Fruit fly (Drosophila melanogaster) whole organism, prepupa: ENCODE data around the gene CG5026.

Experiments used
- Blimp-1 ChIP-seq: fragments of 200-800 bp; sonication (Bioruptor generic); optimal IDR thresholded peaks from 3 replicates; lab custom pipeline; 2017; ENCODE audit warnings: missing biosample characterization, missing genetic modification characterization, mild to moderate bottlenecking, moderate library complexity, missing genetic modification reagents
- CG10631 ChIP-seq: fragments of 200-800 bp; sonication (Bioruptor generic); optimal IDR thresholded peaks from 2 replicates; lab custom pipeline; 2016; ENCODE audit warnings: missing biosample characterization, missing genetic modification characterization
- CG10669 ChIP-seq: fragments of 200-800 bp; sonication (Bioruptor generic); optimal IDR thresholded peaks from 3 replicates; lab custom pipeline; 2018; ENCODE audit warnings: missing biosample characterization, mild to moderate bottlenecking, missing genetic modification characterization, moderate library complexity
- CG11762 ChIP-seq: fragments of 200-800 bp; sonication (Bioruptor generic); optimal IDR thresholded peaks from 3 replicates; lab custom pipeline; 2016; ENCODE audit warnings: missing biosample characterization, missing genetic modification characterization; ENCODE audit not compliant: insufficient read depth
- CG11902 ChIP-seq: fragments of 200-800 bp; sonication (Bioruptor generic); optimal IDR thresholded peaks from 3 replicates; lab custom pipeline; 2016; ENCODE audit warnings: missing biosample characterization, missing genetic modification characterization
- CG31627 ChIP-seq: fragments of 200-800 bp; sonication (Bioruptor generic); optimal IDR thresholded peaks from 3 replicates; lab custom pipeline; 2016; ENCODE audit warnings: missing biosample characterization, missing genetic modification characterization
- CG34406 ChIP-seq: fragments of 200-800 bp; sonication (Bioruptor generic); optimal IDR thresholded peaks from 3 replicates; lab custom pipeline; 2016; ENCODE audit warnings: missing biosample characterization, missing genetic modification characterization
- CG3919 ChIP-seq: fragments of 200-800 bp; sonication (Bioruptor generic); optimal IDR thresholded peaks from 3 replicates; lab custom pipeline; 2016; ENCODE audit warnings: missing biosample characterization, missing genetic modification characterization
- CG4318 ChIP-seq: fragments of 200-800 bp; sonication (Bioruptor generic); optimal IDR thresholded peaks from 3 replicates; lab custom pipeline; 2017; ENCODE audit warnings: missing biosample characterization, mild to moderate bottlenecking, missing genetic modification characterization
- CG6792 ChIP-seq: fragments of 200-800 bp; sonication (Bioruptor generic); optimal IDR thresholded peaks from 3 replicates; lab custom pipeline; 2016; ENCODE audit warnings: missing biosample characterization, missing genetic modification characterization
- CG6808 ChIP-seq: fragments of 200-800 bp; sonication (Bioruptor generic); optimal IDR thresholded peaks from 3 replicates; lab custom pipeline; 2017; ENCODE audit warnings: missing biosample characterization, missing genetic modification characterization, mild to moderate bottlenecking, moderate library complexity, missing genetic modification reagents
- CG6854 ChIP-seq: fragments of 200-800 bp; sonication (Bioruptor generic); optimal IDR thresholded peaks from 2 replicates; lab custom pipeline; 2017; ENCODE audit warnings: missing biosample characterization, mild to moderate bottlenecking, missing genetic modification characterization
- CG8119 ChIP-seq: fragments of 200-800 bp; sonication (Bioruptor generic); IDR thresholded peaks from 3 replicates; pipeline ENCODE4 v1.3.6; 2022; ENCODE audit warnings: missing biosample characterization, missing genetic modification characterization
- CG9139 ChIP-seq: fragments of 200-800 bp; sonication (Bioruptor generic); optimal IDR thresholded peaks from 3 replicates; lab custom pipeline; 2017; ENCODE audit warnings: missing biosample characterization, mild to moderate bottlenecking, missing genetic modification characterization
- Eip75B ChIP-seq: fragments of 200-800 bp; sonication (Bioruptor generic); optimal IDR thresholded peaks from 3 replicates; lab custom pipeline; 2016; ENCODE audit warnings: missing biosample characterization, missing genetic modification characterization
- Eip78C ChIP-seq: fragments of 200-800 bp; sonication (Bioruptor generic); peaks from one replicate; lab custom pipeline; 2016; ENCODE audit warnings: missing biosample characterization, missing genetic modification characterization
- Eip93F ChIP-seq: fragments of 200-800 bp; sonication (Bioruptor generic); optimal IDR thresholded peaks from 2 replicates; lab custom pipeline; 2016; ENCODE audit warnings: missing biosample characterization, mild to moderate bottlenecking, missing genetic modification characterization
- Gug ChIP-seq: fragments of 200-800 bp; sonication (Bioruptor generic); IDR thresholded peaks from 2 replicates; pipeline ENCODE4 v1.3.6; 2022; ENCODE audit warnings: missing biosample characterization, missing genetic modification characterization
- Hr4 ChIP-seq: fragments of 200-800 bp; sonication (Bioruptor generic); optimal IDR thresholded peaks from 3 replicates; lab custom pipeline; 2016; ENCODE audit warnings: missing biosample characterization, missing genetic modification characterization
- Lpt ChIP-seq: fragments of 200-800 bp; sonication (Bioruptor generic); optimal IDR thresholded peaks from 3 replicates; lab custom pipeline; 2016; ENCODE audit warnings: missing biosample characterization, missing genetic modification characterization
- Met ChIP-seq: fragments of 200-800 bp; sonication (Bioruptor generic); optimal IDR thresholded peaks from 3 replicates; lab custom pipeline; 2016; ENCODE audit warnings: missing biosample characterization, missing genetic modification characterization
- OdsH ChIP-seq: fragments of 200-800 bp; sonication (Bioruptor generic); optimal IDR thresholded peaks from 3 replicates; lab custom pipeline; 2016; ENCODE audit warnings: missing biosample characterization, missing genetic modification characterization
- Sox14 ChIP-seq: fragments of 200-800 bp; sonication (Bioruptor generic); optimal IDR thresholded peaks from 3 replicates; lab custom pipeline; 2016; ENCODE audit warnings: missing biosample characterization, missing genetic modification characterization
- Sox15 ChIP-seq: fragments of 200-800 bp; sonication (Bioruptor generic); optimal IDR thresholded peaks from 3 replicates; lab custom pipeline; 2016; ENCODE audit warnings: missing biosample characterization, missing genetic modification characterization
- achi ChIP-seq: fragments of 200-800 bp; sonication (Bioruptor generic); optimal IDR thresholded peaks from 3 replicates; lab custom pipeline; 2016; ENCODE audit warnings: missing biosample characterization, missing genetic modification characterization
- acj6 ChIP-seq: fragments of 200-800 bp; sonication (Bioruptor generic); optimal IDR thresholded peaks from 3 replicates; lab custom pipeline; 2016; ENCODE audit warnings: missing biosample characterization, missing genetic modification characterization
- cyc ChIP-seq: fragments of 200-800 bp; sonication (Bioruptor generic); optimal IDR thresholded peaks from 3 replicates; lab custom pipeline; 2016; ENCODE audit warnings: missing biosample characterization, missing genetic modification characterization
- dsx ChIP-seq: fragments of 200-800 bp; optimal IDR thresholded peaks from 3 replicates; lab custom pipeline; 2019; ENCODE audit warnings: missing biosample characterization, mild to moderate bottlenecking, missing genetic modification characterization, moderate library complexity; ENCODE audit not compliant: poor library complexity, severe bottlenecking
- eg ChIP-seq: fragments of 200-800 bp; sonication (Bioruptor generic); IDR thresholded peaks from 3 replicates; pipeline ENCODE4 v1.3.6; 2022; ENCODE audit warnings: missing biosample characterization, missing genetic modification characterization
- esn ChIP-seq: fragments of 200-800 bp; sonication (Bioruptor generic); optimal IDR thresholded peaks from 2 replicates; lab custom pipeline; 2016; ENCODE audit warnings: missing biosample characterization, mild to moderate bottlenecking, missing genetic modification characterization, moderate library complexity
- fd85E ChIP-seq: fragments of 200-800 bp; sonication (Bioruptor generic); optimal IDR thresholded peaks from 3 replicates; lab custom pipeline; 2016; ENCODE audit warnings: missing biosample characterization, missing genetic modification characterization
- net ChIP-seq: fragments of 200-800 bp; sonication (Bioruptor generic); optimal IDR thresholded peaks from 3 replicates; lab custom pipeline; 2016; ENCODE audit warnings: missing biosample characterization, missing genetic modification characterization
- ss ChIP-seq, 2 experiments: fragments of 200-800 bp; sonication (Bioruptor generic); optimal IDR thresholded peaks; 2 replicates in 1 of 2; 3 replicates in 1 of 2; lab custom pipeline; 2017 to 2018; ENCODE audit warnings: mild to moderate bottlenecking in 2 of 2, missing biosample characterization in 2 of 2, missing genetic modification characterization in 2 of 2, moderate library complexity in 1 of 2
- svp ChIP-seq: fragments of 200-800 bp; sonication (Bioruptor generic); peaks from one replicate; lab custom pipeline; 2016; ENCODE audit warnings: missing biosample characterization, missing genetic modification characterization
- vri ChIP-seq: fragments of 200-800 bp; sonication (Bioruptor generic); optimal IDR thresholded peaks from 3 replicates; lab custom pipeline; 2016; ENCODE audit warnings: missing biosample characterization, mild to moderate bottlenecking, missing genetic modification characterization

CG5026 gene

DNA sequence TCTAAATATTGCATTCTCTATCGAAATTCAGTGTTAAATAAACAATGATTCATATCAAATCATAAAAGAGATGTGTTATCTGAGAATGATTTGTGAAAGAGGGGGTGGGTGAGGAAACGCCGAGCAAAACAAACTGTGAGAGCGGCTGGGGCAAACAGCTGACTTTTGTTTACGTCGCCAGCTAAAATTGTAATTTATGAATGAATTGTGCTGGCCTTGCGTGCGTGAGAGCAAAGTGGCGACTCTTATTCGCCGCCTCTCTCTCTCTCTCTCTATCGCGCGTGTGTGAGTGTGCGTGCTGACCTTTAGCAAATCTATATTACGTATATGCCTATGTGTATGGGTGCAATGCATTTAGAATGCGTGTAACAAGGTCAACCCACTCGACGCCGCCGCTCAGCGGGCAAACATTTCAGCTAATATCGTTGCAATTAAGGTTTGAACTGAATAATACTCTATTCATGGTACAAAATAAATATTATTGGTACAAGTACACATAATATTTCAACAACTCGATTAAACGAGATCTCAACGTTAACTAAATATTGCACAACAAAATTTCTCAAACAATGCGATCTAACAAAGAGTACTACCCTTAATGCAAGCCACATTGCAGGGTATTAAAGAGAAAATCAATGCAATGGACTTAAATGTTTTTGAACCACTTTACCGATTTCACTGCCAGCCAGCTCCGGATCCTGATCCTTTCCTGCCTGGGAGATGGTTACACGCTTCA is 10.5 kb downstream of the CG5026 start (continued):
- TF ChIP-seq vri (GFP tag; lab: Kevin White, UChicago) = no peak
- no peak for TF ChIP-seq CG6808 (GFP tag; lab: Kevin White, UChicago)
- no peak for TF ChIP-seq Eip75B (GFP tag; lab: Kevin White, UChicago)
- no peak for TF ChIP-seq CG6854 (GFP tag; lab: Kevin White, UChicago)
- no peak for TF ChIP-seq CG10669 (GFP tag; lab: Kevin White, UChicago)
- TF ChIP-seq esn = peak; percentile 58
- TF ChIP-seq CG31627 (GFP tag; lab: Kevin White, UChicago) = peak; percentile 62
- TF ChIP-seq CG9139 = no peak
- peak in 1 of 2 experiments; percentile 85 for TF ChIP-seq ss (GFP tag; optimal IDR thresholded peaks at IDR 0.05; lab: Kevin White, UChicago)
- TF ChIP-seq CG11762 (GFP tag; lab: Kevin White, UChicago) = no peak
- peak; percentile 54; the same call in 1 of the 2 replicates for TF ChIP-seq Gug (GFP tag; lab: Robert Waterston, UW)
- peak; percentile 63 for TF ChIP-seq net
- no peak for TF ChIP-seq Blimp-1 (GFP tag; lab: Kevin White, UChicago)
- peak; percentile 35 for TF ChIP-seq cyc (GFP tag; lab: Kevin White, UChicago)

DNA sequence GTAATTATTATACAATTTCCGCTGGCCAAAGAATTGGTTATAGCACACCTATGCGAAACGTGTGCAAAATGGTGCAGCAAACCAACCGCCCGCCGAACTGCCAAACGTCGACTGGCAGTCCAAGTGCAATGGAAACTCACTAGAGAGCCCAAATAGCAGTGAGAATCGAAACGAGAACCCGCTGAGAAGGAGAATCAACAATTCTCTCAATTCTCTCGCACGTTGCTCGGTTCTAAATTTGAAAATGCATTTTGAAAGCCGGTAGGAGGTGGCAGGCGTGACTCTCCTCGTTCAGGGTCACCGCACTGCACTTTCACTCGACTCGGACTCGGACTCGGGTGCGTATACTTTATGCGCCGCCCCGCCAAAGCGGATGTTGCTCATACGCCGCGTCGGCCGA is 11.5 kb downstream of the CG5026 start, which contains the start of gene CG5644:
CG5644 (minus strand) TSS at position 101 of the 400 bp plus-strand sequence.
- TF ChIP-seq CG11762 (GFP tag; lab: Kevin White, UChicago) = no peak
- no peak for TF ChIP-seq CG6792 (GFP tag; lab: Kevin White, UChicago)
- TF ChIP-seq OdsH (GFP tag; lab: Kevin White, UChicago) = no peak
- no peak for TF ChIP-seq eg (GFP tag; lab: Robert Waterston, UW)
- TF ChIP-seq CG31627 (GFP tag; lab: Kevin White, UChicago) = no peak
- no peak for TF ChIP-seq CG34406
- TF ChIP-seq CG4318 = no peak
- no peak for TF ChIP-seq fd85E (GFP tag; lab: Kevin White, UChicago)
- TF ChIP-seq Eip93F (GFP tag; lab: Kevin White, UChicago) = no peak
- TF ChIP-seq vri (GFP tag; lab: Kevin White, UChicago) = no peak
- TF ChIP-seq acj6 (GFP tag; lab: Kevin White, UChicago) = no peak
- no peak for TF ChIP-seq CG10669 (GFP tag; lab: Kevin White, UChicago)
- no peak for TF ChIP-seq Eip75B (GFP tag; lab: Kevin White, UChicago)
- TF ChIP-seq Hr4 (GFP tag; lab: Kevin White, UChicago) = no peak
- no peak for TF ChIP-seq Sox15 (GFP tag; lab: Kevin White, UChicago)
- TF ChIP-seq Eip78C (GFP tag; lab: Kevin White, UChicago) = no peak
- TF ChIP-seq Sox14 (GFP tag; lab: Kevin White, UChicago) = no peak
- no peak for TF ChIP-seq achi (GFP tag; lab: Kevin White, UChicago)
- TF ChIP-seq Lpt = no peak
- TF ChIP-seq, all 60 proteins: peak for 0

DNA sequence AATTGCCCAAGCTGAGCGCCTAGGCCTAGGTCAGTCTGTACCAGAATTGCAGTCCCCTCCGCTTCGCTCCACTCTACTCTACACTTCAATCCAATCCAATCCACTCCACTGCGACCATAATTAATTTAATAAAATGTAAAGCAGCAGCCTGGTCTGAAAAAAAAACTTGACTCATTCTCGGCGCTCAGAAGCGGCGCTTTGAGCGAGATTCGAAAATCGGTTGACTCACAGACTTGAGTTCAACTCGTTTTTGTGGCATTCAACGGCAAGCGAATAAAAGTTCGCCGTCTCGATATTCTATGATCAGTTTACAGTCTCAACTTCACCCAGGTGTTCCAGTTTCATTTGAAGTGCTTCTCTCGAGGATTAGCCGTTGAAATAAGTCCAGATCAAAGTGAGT is 13.2 kb downstream of the CG5026 start, which contains the start of gene CG13314:
CG13314 (plus strand) TSS at position 301 of the 400 bp plus-strand sequence.
- TF ChIP-seq Met (GFP tag; lab: Kevin White, UChicago) (no peak), CG10631 (GFP tag; lab: Kevin White, UChicago) (no peak), svp (GFP tag; lab: Kevin White, UChicago) (no peak), dsx (GFP tag; lab: Kevin White, UChicago) (no peak)

DNA sequence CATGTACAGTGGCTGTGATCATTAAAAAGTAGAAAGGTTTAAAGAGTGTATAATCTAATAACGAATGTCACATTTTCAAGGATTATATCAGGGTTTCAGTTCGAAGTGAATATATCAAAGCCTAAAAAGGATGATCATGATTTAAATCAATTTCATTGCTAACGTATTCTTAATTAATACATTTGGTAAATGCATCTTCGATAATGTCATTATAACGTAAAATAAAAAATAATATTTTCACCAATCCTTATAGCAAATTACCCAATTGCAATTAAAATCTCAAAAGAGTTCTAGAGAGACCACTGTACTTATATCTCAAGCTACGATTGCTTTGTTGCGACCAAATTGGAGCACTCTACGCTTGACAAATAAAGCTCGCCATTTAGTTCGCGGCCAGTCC is 13.7 kb downstream of the CG5026 start:
- TF ChIP-seq CG8119 (no peak), svp (GFP tag; lab: Kevin White, UChicago) (peak; percentile 75), CG11902 (GFP tag; lab: Kevin White, UChicago) (no peak), CG3919 (GFP tag; lab: Kevin White, UChicago) (no peak), Eip78C (GFP tag; lab: Kevin White, UChicago) (peak; percentile 79), CG10669 (GFP tag; lab: Kevin White, UChicago) (no peak), cyc (GFP tag; lab: Kevin White, UChicago) (no peak)
